Worm (Caenorhabditis elegans): ENCODE data around the gene F22F7.7.

DNA sequence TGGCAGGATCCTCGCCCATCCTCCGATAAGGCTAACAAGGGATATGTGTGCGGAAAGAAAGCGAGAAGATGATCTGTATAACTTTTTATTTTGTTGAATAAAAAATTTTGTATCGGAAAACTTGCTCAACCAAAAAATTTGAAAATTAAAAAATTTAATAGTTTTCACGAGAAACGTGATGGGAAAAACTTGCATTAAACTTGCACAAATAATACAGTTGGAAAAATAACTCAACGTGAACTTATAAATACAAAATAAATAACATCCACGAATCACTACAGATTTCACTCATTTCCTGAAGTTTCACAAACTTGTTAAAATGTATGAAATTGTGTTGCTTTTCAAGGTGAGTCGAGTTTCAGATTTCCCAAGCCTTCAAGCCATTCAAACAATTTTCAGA is 40.8 kb downstream of the F22F7.7 start, which contains the start of gene F36F12.7:
- TF ChIP-seq klf-2 (GFP tag; conservative IDR thresholded peaks at IDR 0.05) (no peak), T22C8.4 (GFP tag; IDR thresholded peaks at IDR 0.05) (no peak), ztf-29 (GFP tag; IDR thresholded peaks at IDR 0.05) (no peak), flt-1 (GFP tag; IDR thresholded peaks at IDR 0.05) (no peak), ref-1 (GFP tag; conservative IDR thresholded peaks at IDR 0.05) (no peak), med-1 (GFP tag; optimal IDR thresholded peaks at IDR 0.05; ENCODE audit: insufficient read depth) (no peak), cog-1 (tag; optimal IDR thresholded peaks at IDR 0.05) (no peak)
